Worm (Caenorhabditis elegans) whole organism, mixed stage, embryonic: ENCODE data around the gene col-170.

Source experiments
- M03D4.4 ChIP-seq: sonication (generic microtip); optimal IDR thresholded peaks from 2 replicates; lab custom pipeline; 2017; ENCODE audit warnings: mild to moderate bottlenecking, missing genetic modification characterization, missing compliant biosample characterization
- bed-3 ChIP-seq: fragments of 200-800 bp; sonication (Bioruptor generic); optimal IDR thresholded peaks from 3 replicates; lab custom pipeline; 2018; ENCODE audit warnings: mild to moderate bottlenecking, missing genetic modification characterization, moderate library complexity, missing compliant biosample characterization
- ceh-39 ChIP-seq: fragments of 150-350 bp; optimal IDR thresholded peaks from 2 replicates; lab custom pipeline; 2014; ENCODE audit warnings: missing biosample characterization, missing genetic modification characterization
- ceh-83 ChIP-seq: fragments of 200-800 bp; sonication (Bioruptor generic); optimal IDR thresholded peaks from 2 replicates; lab custom pipeline; 2018; ENCODE audit warnings: mild to moderate bottlenecking, missing genetic modification characterization, missing compliant biosample characterization
- ces-1 ChIP-seq: fragments of 150-350 bp; optimal IDR thresholded peaks from 2 replicates; lab custom pipeline; 2014; ENCODE audit warnings: missing biosample characterization, missing genetic modification reagents, missing genetic modification characterization
- cnd-1 ChIP-seq: fragments of 200-800 bp; sonication (Bioruptor generic); optimal IDR thresholded peaks from 2 replicates; lab custom pipeline; 2018; ENCODE audit warnings: mild to moderate bottlenecking, missing genetic modification characterization, missing compliant biosample characterization
- drap-1 ChIP-seq: fragments of 200-800 bp; sonication (Bioruptor generic); optimal IDR thresholded peaks from 3 replicates; lab custom pipeline; 2018; ENCODE audit warnings: mild to moderate bottlenecking, missing genetic modification characterization, missing compliant biosample characterization
- elt-3 ChIP-seq: fragments of 150-350 bp; optimal IDR thresholded peaks from 2 replicates; lab custom pipeline; 2014; ENCODE audit warnings: missing biosample characterization, missing genetic modification characterization
- flh-1 ChIP-seq: fragments of 200-800 bp; sonication (Bioruptor generic); optimal IDR thresholded peaks from 2 replicates; lab custom pipeline; 2018; ENCODE audit warnings: mild to moderate bottlenecking, missing genetic modification characterization, moderate library complexity, missing compliant biosample characterization
- ham-2 ChIP-seq: fragments of 200-800 bp; sonication (Bioruptor generic); optimal IDR thresholded peaks from 2 replicates; lab custom pipeline; 2018; ENCODE audit warnings: mild to moderate bottlenecking, missing genetic modification characterization, missing compliant biosample characterization
- hlh-1 ChIP-seq: fragments of 150-350 bp; optimal IDR thresholded peaks from 2 replicates; lab custom pipeline; 2014; ENCODE audit warnings: missing biosample characterization, missing genetic modification reagents, missing genetic modification characterization
- lin-13 ChIP-seq: fragments of 150-350 bp; optimal IDR thresholded peaks from 2 replicates; lab custom pipeline; 2014; ENCODE audit warnings: missing biosample characterization, missing genetic modification characterization
- lsy-2 ChIP-seq: fragments of 150-350 bp; optimal IDR thresholded peaks from 2 replicates; lab custom pipeline; 2014; ENCODE audit warnings: missing biosample characterization, missing genetic modification characterization
- mab-5 ChIP-seq: fragments of 150-350 bp; optimal IDR thresholded peaks from 2 replicates; lab custom pipeline; 2014; ENCODE audit warnings: missing biosample characterization, missing genetic modification characterization
- mep-1 ChIP-seq: fragments of 150-350 bp; optimal IDR thresholded peaks from 2 replicates; lab custom pipeline; 2017; ENCODE audit warnings: missing biosample characterization, missing genetic modification reagents, missing genetic modification characterization, inconsistent platforms
- mls-2 ChIP-seq: sonication (generic microtip); optimal IDR thresholded peaks from 2 replicates; lab custom pipeline; 2016; ENCODE audit warnings: mild to moderate bottlenecking, missing genetic modification characterization, moderate library complexity, missing compliant biosample characterization
- nhr-12 ChIP-seq: fragments of 150-350 bp; optimal IDR thresholded peaks from 2 replicates; lab custom pipeline; 2014; ENCODE audit warnings: missing biosample characterization, missing genetic modification characterization
- nhr-2 ChIP-seq: fragments of 150-350 bp; optimal IDR thresholded peaks from 2 replicates; lab custom pipeline; 2014; ENCODE audit warnings: missing biosample characterization, missing genetic modification characterization
- nhr-237 ChIP-seq: fragments of 150-350 bp; optimal IDR thresholded peaks from 2 replicates; lab custom pipeline; 2014; ENCODE audit warnings: missing biosample characterization, missing genetic modification characterization
- nhr-28 ChIP-seq: fragments of 150-350 bp; optimal IDR thresholded peaks from 2 replicates; lab custom pipeline; 2014; ENCODE audit warnings: missing biosample characterization, missing genetic modification characterization
- pha-4 ChIP-seq: fragments of 150-350 bp; optimal IDR thresholded peaks from 2 replicates; lab custom pipeline; 2018; ENCODE audit warnings: missing biosample characterization, missing genetic modification reagents, missing genetic modification characterization
- sem-2 ChIP-seq: fragments of 200-800 bp; sonication (Bioruptor generic); optimal IDR thresholded peaks from 2 replicates; lab custom pipeline; 2018; ENCODE audit warnings: mild to moderate bottlenecking, missing genetic modification characterization, missing compliant biosample characterization
- snpc-4 ChIP-seq: fragments of 150-350 bp; optimal IDR thresholded peaks from 2 replicates; lab custom pipeline; 2014; ENCODE audit warnings: missing biosample characterization, missing genetic modification characterization
- sptf-1 ChIP-seq: sonication (generic microtip); optimal IDR thresholded peaks from 2 replicates; lab custom pipeline; 2017; ENCODE audit warnings: mild to moderate bottlenecking, missing genetic modification characterization, moderate library complexity, missing compliant biosample characterization
- tbx-8 ChIP-seq: fragments of 200-800 bp; sonication (Bioruptor generic); optimal IDR thresholded peaks from 2 replicates; lab custom pipeline; 2018; ENCODE audit warnings: mild to moderate bottlenecking, missing genetic modification characterization, moderate library complexity, missing compliant biosample characterization
- unc-120 ChIP-seq: sonication (generic microtip); optimal IDR thresholded peaks from 2 replicates; lab custom pipeline; 2017; ENCODE audit warnings: missing genetic modification characterization, missing compliant biosample characterization; ENCODE audit not compliant: poor library complexity, severe bottlenecking
- unc-39 ChIP-seq: fragments of 150-350 bp; optimal IDR thresholded peaks from 2 replicates; lab custom pipeline; 2014; ENCODE audit warnings: missing biosample characterization, missing genetic modification characterization
- unc-62 ChIP-seq: fragments of 150-350 bp; optimal IDR thresholded peaks from 2 replicates; lab custom pipeline; 2014; ENCODE audit warnings: missing biosample characterization, missing genetic modification reagents, missing genetic modification characterization
- zip-8 ChIP-seq: fragments of 150-350 bp; optimal IDR thresholded peaks from 2 replicates; lab custom pipeline; 2014; ENCODE audit warnings: missing biosample characterization, missing genetic modification characterization
- ztf-11 ChIP-seq: fragments of 150-350 bp; optimal IDR thresholded peaks from 2 replicates; lab custom pipeline; 2014; ENCODE audit warnings: missing biosample characterization, missing genetic modification characterization

Gene col-170

ce11 chrX:6323129-6323528 is 8.4 kb upstream of the col-170 start, which contains the start of gene col-167:
Gene col-167 (plus strand): TSS chrX:6323488.
- TF ChIP-seq sem-2 (no peak), hlh-1 (no peak), M03D4.4 (tag; lab: Kevin White, UChicago) (no peak), unc-120 (tag; lab: Kevin White, UChicago) (no peak), pha-4 (no peak), ces-1 (GFP tag; lab: Kevin White, UChicago) (no peak), nhr-12 (tag; lab: Kevin White, UChicago) (no peak), mab-5 (tag; lab: Kevin White, UChicago) (no peak), lin-13 (tag; lab: Kevin White, UChicago) (no peak), ztf-11 (no peak), drap-1 (GFP tag; lab: Kevin White, UChicago) (no peak), nhr-28 (tag; lab: Kevin White, UChicago) (no peak), sptf-1 (tag; lab: Kevin White, UChicago) (no peak), snpc-4 (tag; lab: Kevin White, UChicago) (no peak), lsy-2 (no peak)

- TF ChIP-seq nhr-12 (tag; lab: Kevin White, UChicago) (no peak), snpc-4 (tag; lab: Kevin White, UChicago) (no peak), mep-1 (tag; lab: Kevin White, UChicago) (no peak), unc-62 (GFP tag; lab: Kevin White, UChicago) (no peak), unc-39 (tag; lab: Kevin White, UChicago) (no peak)
Measured at ce11 chrX:6326088-6326487, 5.4 kb upstream of the col-170 start, which contains the start of gene col-168. Gene col-168 (plus strand): TSS chrX:6326388.

- TF ChIP-seq zip-8 (peak; percentile 30), nhr-237 (tag; lab: Kevin White, UChicago) (no peak)
Measured at ce11 chrX:6328860-6329259, 2.6 kb upstream of the col-170 start, which contains the start of gene col-169. Gene col-169 (plus strand): TSS chrX:6329160.

- no peak for TF ChIP-seq ceh-39 (tag; lab: Kevin White, UChicago)
- TF ChIP-seq nhr-12 (tag; lab: Kevin White, UChicago), result no peak
- no peak for TF ChIP-seq M03D4.4 (tag; lab: Kevin White, UChicago)
- TF ChIP-seq flh-1 (GFP tag; lab: Kevin White, UChicago), result no peak
Measured at ce11 chrX:6333998-6334397, 2.5 kb downstream of the col-170 start, which contains the start of gene col-171. Gene col-171 (plus strand): TSS chrX:6334298.

- no peak for TF ChIP-seq lsy-2
- TF ChIP-seq unc-120 (tag; lab: Kevin White, UChicago), result no peak
- TF ChIP-seq nhr-28 (tag; lab: Kevin White, UChicago), result no peak
- no peak for TF ChIP-seq mls-2 (tag; lab: Kevin White, UChicago)
- TF ChIP-seq elt-3 (tag; lab: Kevin White, UChicago), result no peak
- TF ChIP-seq ham-2 (GFP tag; lab: Kevin White, UChicago), result no peak
- TF ChIP-seq nhr-237 (tag; lab: Kevin White, UChicago), result no peak
- no peak for TF ChIP-seq bed-3 (GFP tag; lab: Kevin White, UChicago)
- no peak for TF ChIP-seq tbx-8
- no peak for TF ChIP-seq pha-4
- no peak for TF ChIP-seq unc-62 (GFP tag; lab: Kevin White, UChicago)
Measured at ce11 chrX:6334602-6335001, 3.1 kb downstream of the col-170 start.

- TF ChIP-seq zip-8, result no peak
- no peak for TF ChIP-seq M03D4.4 (tag; lab: Kevin White, UChicago)
- TF ChIP-seq mab-5 (tag; lab: Kevin White, UChicago), result no peak
- TF ChIP-seq hlh-1, result no peak
- TF ChIP-seq ces-1 (GFP tag; lab: Kevin White, UChicago), result no peak
- TF ChIP-seq ztf-11, result no peak
- no peak for TF ChIP-seq snpc-4 (tag; lab: Kevin White, UChicago)
- no peak for TF ChIP-seq sem-2
- TF ChIP-seq ceh-83 (GFP tag; lab: Kevin White, UChicago), result no peak
Measured at ce11 chrX:6337338-6337737, 5.8 kb downstream of the col-170 start.

- TF ChIP-seq cnd-1 (tag; lab: Kevin White, UChicago) (no peak), tbx-8 (no peak), nhr-2 (tag; lab: Kevin White, UChicago) (no peak), ces-1 (GFP tag; lab: Kevin White, UChicago) (no peak), pha-4 (no peak), bed-3 (GFP tag; lab: Kevin White, UChicago) (no peak)
Measured at ce11 chrX:6337951-6338350, 6.4 kb downstream of the col-170 start, which contains the start of gene C03B1.13. Gene C03B1.13 (minus strand): TSS chrX:6338051.
